Fruit fly (Drosophila melanogaster) whole organism, embryonic: ENCODE measurements around the gene CG7432.

Source experiments
- Asciz ChIP-seq: fragments of 200-800 bp; sonication (Bioruptor generic); optimal IDR thresholded peaks from 2 replicates; lab custom pipeline; 2017; ENCODE audit warnings: missing biosample characterization, mild to moderate bottlenecking, missing genetic modification characterization, missing genetic modification reagents
- CG10147 ChIP-seq: fragments of 200-800 bp; sonication (Bioruptor generic); optimal IDR thresholded peaks from 2 replicates; lab custom pipeline; 2019; ENCODE audit warnings: missing biosample characterization, mild to moderate bottlenecking, missing genetic modification characterization, moderate library complexity
- CG10267 ChIP-seq: fragments of 200-800 bp; sonication (Bioruptor generic); optimal IDR thresholded peaks from 2 replicates; lab custom pipeline; 2018; ENCODE audit warnings: missing biosample characterization, mild to moderate bottlenecking, missing genetic modification characterization, moderate library complexity
- CG10979 ChIP-seq: fragments of 200-800 bp; sonication (Bioruptor generic); optimal IDR thresholded peaks from 2 replicates; lab custom pipeline; 2018; ENCODE audit warnings: missing biosample characterization, mild to moderate bottlenecking, missing genetic modification characterization, moderate library complexity
- CG11456 ChIP-seq: fragments of 200-800 bp; sonication (Bioruptor generic); IDR thresholded peaks from 3 replicates; pipeline ENCODE4 v1.3.6; 2022; ENCODE audit warnings: missing biosample characterization, missing genetic modification characterization
- CG11504 ChIP-seq: fragments of 200-800 bp; sonication (Bioruptor generic); optimal IDR thresholded peaks from 3 replicates; lab custom pipeline; 2019; ENCODE audit warnings: missing biosample characterization, mild to moderate bottlenecking, missing genetic modification characterization, moderate library complexity
- CG12391 ChIP-seq: fragments of 200-800 bp; sonication (Bioruptor generic); optimal IDR thresholded peaks from 3 replicates; lab custom pipeline; 2018; ENCODE audit warnings: missing biosample characterization, mild to moderate bottlenecking, missing genetic modification characterization, moderate library complexity
- CG13775 ChIP-seq: fragments of 200-800 bp; sonication (Bioruptor generic); optimal IDR thresholded peaks from 3 replicates; lab custom pipeline; 2017; ENCODE audit warnings: missing biosample characterization, mild to moderate bottlenecking, missing genetic modification characterization
- CG14050 ChIP-seq: fragments of 200-800 bp; sonication (Bioruptor generic); IDR thresholded peaks from 3 replicates; pipeline ENCODE4 v1.3.6; 2022; ENCODE audit warnings: missing biosample characterization, missing genetic modification characterization
- CG15011 ChIP-seq: fragments of 200-800 bp; sonication (Bioruptor generic); optimal IDR thresholded peaks from 3 replicates; lab custom pipeline; 2018; ENCODE audit warnings: missing biosample characterization, mild to moderate bottlenecking, missing genetic modification characterization
- CG1603 ChIP-seq: fragments of 200-800 bp; sonication (Bioruptor generic); optimal IDR thresholded peaks from 2 replicates; lab custom pipeline; 2019; ENCODE audit warnings: missing biosample characterization, mild to moderate bottlenecking, missing genetic modification characterization, moderate library complexity
- CG17359 ChIP-seq: fragments of 200-800 bp; sonication (Bioruptor generic); optimal IDR thresholded peaks from 3 replicates; lab custom pipeline; 2018; ENCODE audit warnings: missing biosample characterization, mild to moderate bottlenecking, missing genetic modification characterization, moderate library complexity
- CG18764 ChIP-seq: fragments of 200-800 bp; sonication (Bioruptor generic); optimal IDR thresholded peaks from 3 replicates; lab custom pipeline; 2016; ENCODE audit warnings: missing biosample characterization, missing genetic modification characterization
- CG31441 ChIP-seq: fragments of 200-800 bp; sonication (Bioruptor generic); IDR thresholded peaks from 2 replicates; pipeline ENCODE4 v1.3.6; 2022; ENCODE audit warnings: missing biosample characterization, missing genetic modification characterization
- CG6254 ChIP-seq: fragments of 200-800 bp; sonication (Bioruptor generic); optimal IDR thresholded peaks from 3 replicates; lab custom pipeline; 2017; ENCODE audit warnings: mild to moderate bottlenecking, missing biosample characterization, missing genetic modification reagents, missing genetic modification characterization
- CG6272 ChIP-seq: fragments of 200-800 bp; sonication (Bioruptor generic); IDR thresholded peaks from 2 replicates; pipeline ENCODE4 v1.3.6; 2022; ENCODE audit warnings: missing biosample characterization, missing genetic modification characterization
- CG7839 ChIP-seq: fragments of 200-800 bp; sonication (Bioruptor generic); optimal IDR thresholded peaks from 3 replicates; lab custom pipeline; 2018; ENCODE audit warnings: missing biosample characterization, mild to moderate bottlenecking, missing genetic modification characterization, moderate library complexity
- CG8359 ChIP-seq: fragments of 200-800 bp; sonication (Bioruptor generic); optimal IDR thresholded peaks from 2 replicates; lab custom pipeline; 2017; ENCODE audit warnings: missing biosample characterization, mild to moderate bottlenecking, missing genetic modification characterization, borderline replicate concordance
- CoRest ChIP-seq: fragments of 200-800 bp; sonication (Bioruptor generic); optimal IDR thresholded peaks from 3 replicates; lab custom pipeline; 2018; ENCODE audit warnings: missing biosample characterization, mild to moderate bottlenecking, missing genetic modification characterization, moderate library complexity
- D19A ChIP-seq: fragments of 200-800 bp; optimal IDR thresholded peaks from 3 replicates; lab custom pipeline; 2019; ENCODE audit warnings: missing biosample characterization, mild to moderate bottlenecking, missing genetic modification characterization, moderate library complexity
- Dbx ChIP-seq: fragments of 200-800 bp; sonication (Bioruptor generic); IDR thresholded peaks from 3 replicates; pipeline ENCODE4 v1.3.6; 2022; ENCODE audit warnings: missing biosample characterization, missing genetic modification characterization
- Fer1 ChIP-seq: fragments of 200-800 bp; sonication (Bioruptor generic); optimal IDR thresholded peaks from 2 replicates; lab custom pipeline; 2017; ENCODE audit warnings: missing biosample characterization, mild to moderate bottlenecking, missing genetic modification characterization
- Fer2 ChIP-seq: fragments of 200-800 bp; sonication (Bioruptor generic); optimal IDR thresholded peaks from 2 replicates; lab custom pipeline; 2018; ENCODE audit warnings: missing biosample characterization, mild to moderate bottlenecking, missing genetic modification characterization, moderate library complexity
- Fer3 ChIP-seq: fragments of 200-800 bp; sonication (Bioruptor generic); optimal IDR thresholded peaks from 2 replicates; lab custom pipeline; 2018; ENCODE audit warnings: missing biosample characterization, mild to moderate bottlenecking, missing genetic modification characterization, moderate library complexity
- Hr3 ChIP-seq: fragments of 200-800 bp; sonication (Bioruptor generic); optimal IDR thresholded peaks from 3 replicates; lab custom pipeline; 2016; ENCODE audit warnings: missing biosample characterization, missing genetic modification characterization
- Med ChIP-seq: fragments of 200-800 bp; sonication (Bioruptor generic); peaks from one replicate; lab custom pipeline; 2016; ENCODE audit warnings: missing biosample characterization, missing genetic modification characterization, mild to moderate bottlenecking, inconsistent platforms, moderate library complexity
- NfI ChIP-seq: fragments of 200-800 bp; sonication (Bioruptor generic); optimal IDR thresholded peaks from 3 replicates; lab custom pipeline; 2018; ENCODE audit warnings: missing biosample characterization, mild to moderate bottlenecking, missing genetic modification characterization, moderate library complexity
- Sry-β ChIP-seq: fragments of 200-800 bp; sonication (Bioruptor generic); optimal IDR thresholded peaks from 2 replicates; lab custom pipeline; 2018; ENCODE audit warnings: missing biosample characterization, mild to moderate bottlenecking, missing genetic modification characterization, moderate library complexity
- Xrp1 ChIP-seq: fragments of 200-800 bp; sonication (Bioruptor generic); IDR thresholded peaks from 2 replicates; pipeline ENCODE4 v1.3.6; 2022; ENCODE audit warnings: missing biosample characterization, missing genetic modification characterization
- ac ChIP-seq: fragments of 200-800 bp; sonication (Bioruptor generic); optimal IDR thresholded peaks from 3 replicates; lab custom pipeline; 2017; ENCODE audit warnings: missing biosample characterization, mild to moderate bottlenecking, missing genetic modification characterization
- ato ChIP-seq: fragments of 200-800 bp; sonication (Bioruptor generic); IDR thresholded peaks from 2 replicates; pipeline ENCODE4 v1.3.6; 2022; ENCODE audit warnings: missing biosample characterization, missing genetic modification characterization; ENCODE audit not compliant: partially characterized antibody
- crol ChIP-seq: fragments of 200-800 bp; sonication (Bioruptor generic); IDR thresholded peaks from 2 replicates; pipeline ENCODE4 v1.3.6; 2022; ENCODE audit warnings: missing biosample characterization, missing genetic modification characterization
- dm ChIP-seq: fragments of 200-800 bp; sonication (Bioruptor generic); optimal IDR thresholded peaks from 3 replicates; lab custom pipeline; 2016; ENCODE audit warnings: missing biosample characterization, missing genetic modification characterization
- dpn ChIP-seq, 2 experiments: fragments of 200-800 bp; sonication (Bioruptor generic); optimal IDR thresholded peaks; 3 replicates each; lab custom pipeline; 2016; ENCODE audit warnings: missing biosample characterization in 2 of 2, missing genetic modification characterization in 2 of 2
- eyg ChIP-seq: fragments of 200-800 bp; sonication (Bioruptor generic); optimal IDR thresholded peaks from 3 replicates; lab custom pipeline; 2016; ENCODE audit warnings: missing biosample characterization, missing genetic modification characterization
- gsb ChIP-seq: fragments of 200-800 bp; sonication (Bioruptor generic); IDR thresholded peaks from 2 replicates; pipeline ENCODE4 v1.3.6; 2022; ENCODE audit warnings: missing biosample characterization, missing genetic modification characterization
- ind ChIP-seq: fragments of 200-800 bp; sonication (Bioruptor generic); optimal IDR thresholded peaks from 3 replicates; lab custom pipeline; 2016; ENCODE audit warnings: missing biosample characterization, missing genetic modification characterization
- lab ChIP-seq: fragments of 200-800 bp; sonication (Bioruptor generic); optimal IDR thresholded peaks from 3 replicates; lab custom pipeline; 2017; ENCODE audit warnings: missing biosample characterization, missing genetic modification characterization, mild to moderate bottlenecking, moderate library complexity, missing genetic modification reagents
- lmd ChIP-seq: fragments of 200-800 bp; sonication (Bioruptor generic); IDR thresholded peaks from 2 replicates; pipeline ENCODE4 v1.3.6; 2022; ENCODE audit warnings: missing biosample characterization, missing genetic modification characterization
- nmo ChIP-seq: fragments of 200-800 bp; sonication (Bioruptor generic); optimal IDR thresholded peaks from 2 replicates; lab custom pipeline; 2018; ENCODE audit warnings: missing biosample characterization, mild to moderate bottlenecking, missing genetic modification characterization, moderate library complexity
- nom ChIP-seq: fragments of 200-800 bp; sonication (Bioruptor generic); optimal IDR thresholded peaks from 2 replicates; lab custom pipeline; 2017; ENCODE audit warnings: missing biosample characterization, missing genetic modification characterization, mild to moderate bottlenecking, moderate library complexity, missing genetic modification reagents
- pnt ChIP-seq: fragments of 200-800 bp; sonication (Bioruptor generic); optimal IDR thresholded peaks from 3 replicates; lab custom pipeline; 2016; ENCODE audit warnings: missing biosample characterization, missing genetic modification characterization
- pros ChIP-seq: fragments of 200-800 bp; sonication (Bioruptor generic); optimal IDR thresholded peaks from 3 replicates; lab custom pipeline; 2019; ENCODE audit warnings: missing biosample characterization, mild to moderate bottlenecking, missing genetic modification characterization, moderate library complexity
- psq ChIP-seq: fragments of 200-800 bp; sonication (Bioruptor generic); optimal IDR thresholded peaks from 2 replicates; lab custom pipeline; 2017; ENCODE audit warnings: missing biosample characterization, missing genetic modification characterization
- sob ChIP-seq: fragments of 200-800 bp; sonication (Bioruptor generic); IDR thresholded peaks from 2 replicates; pipeline ENCODE4 v1.3.6; 2022; ENCODE audit warnings: missing biosample characterization, missing genetic modification characterization
- trh ChIP-seq: fragments of 200-800 bp; sonication (Bioruptor generic); optimal IDR thresholded peaks from 2 replicates; lab custom pipeline; 2016; ENCODE audit warnings: missing biosample characterization, missing genetic modification characterization
- zen2 ChIP-seq: fragments of 200-800 bp; sonication (Bioruptor generic); IDR thresholded peaks from 3 replicates; pipeline ENCODE4 v1.3.6; 2022; ENCODE audit warnings: missing biosample characterization, missing genetic modification characterization; ENCODE audit not compliant: partially characterized antibody
- zfh1 ChIP-seq: fragments of 200-800 bp; sonication (Bioruptor generic); IDR thresholded peaks from 3 replicates; pipeline ENCODE4 v1.3.6; 2022; ENCODE audit warnings: missing biosample characterization, missing genetic modification characterization

The CG7432 gene

dm6 chr3R:19627792-19628522 lies 36.9 kb upstream of the CG7432 start (continued):
- no peak for TF ChIP-seq dm
- TF ChIP-seq nom (GFP tag; lab: Kevin White, UChicago) = no peak
- TF ChIP-seq NfI (GFP tag; lab: Kevin White, UChicago) = peak; percentile 14
- peak; percentile 76 for TF ChIP-seq CG7839 (tag; lab: Kevin White, UChicago)
- peak; percentile 56 for TF ChIP-seq CG10267 (tag; lab: Kevin White, UChicago)
- TF ChIP-seq gsb (GFP tag; lab: Robert Waterston, UW) = 0 out of 2 replicates have a peak, but pooled peaks have one; percentile 8
- TF ChIP-seq CG18764 (GFP tag; lab: Kevin White, UChicago) = peak; percentile 15
- TF ChIP-seq zen2 (GFP tag; lab: Robert Waterston, UW) = no peak
- TF ChIP-seq nmo (GFP tag; lab: Kevin White, UChicago) = peak; percentile 84
- TF ChIP-seq Fer2 (tag; lab: Kevin White, UChicago) = no peak
- peak; percentile 58 for TF ChIP-seq CG10147
- 0 out of 3 replicates have a peak, but pooled peaks have one; percentile 39 for TF ChIP-seq CG11456 (GFP tag; lab: Robert Waterston, UW)
- TF ChIP-seq CG14050 = no peak
- no peak for TF ChIP-seq Sry-β
- TF ChIP-seq CG13775 = peak; percentile 29
- TF ChIP-seq ac (GFP tag; lab: Kevin White, UChicago) = no peak
- TF ChIP-seq CG10979 (tag; lab: Kevin White, UChicago) = peak; percentile 63
- peak; percentile 2 for TF ChIP-seq Fer3 (tag; lab: Kevin White, UChicago)
- no peak for TF ChIP-seq CG6272 (GFP tag; lab: Robert Waterston, UW)
- peak; percentile 52 for TF ChIP-seq Asciz (GFP tag; lab: Kevin White, UChicago)
- TF ChIP-seq Med (GFP tag; lab: Kevin White, UChicago) = peak; percentile 80
- TF ChIP-seq eyg (GFP tag; lab: Kevin White, UChicago) = no peak
- TF ChIP-seq CG12391 = peak; percentile 20
- TF ChIP-seq CG1603 = no peak
- TF ChIP-seq Hr3 (GFP tag; lab: Kevin White, UChicago) = peak; percentile 2
- no peak for TF ChIP-seq pnt (GFP tag; lab: Kevin White, UChicago)
- peak; percentile 70 for TF ChIP-seq lab
- no peak for TF ChIP-seq ato (GFP tag; lab: Robert Waterston, UW)
- peak; percentile 43 for TF ChIP-seq CoRest (tag; lab: Kevin White, UChicago)
- peak; percentile 61 for TF ChIP-seq Fer1 (GFP tag; lab: Kevin White, UChicago)
- peak; percentile 61 for TF ChIP-seq ind
- peak; percentile 52 for TF ChIP-seq CG17359 (tag; lab: Kevin White, UChicago)
- TF ChIP-seq Xrp1 (GFP tag; lab: Robert Waterston, UW) = peak; percentile 49; the same call in 1 of the 2 replicates
- TF ChIP-seq trh = peak; percentile 12
- peak; percentile 37 for TF ChIP-seq CG8359
- peak in 1 of 2 experiments; percentile 20 for TF ChIP-seq dpn (GFP tag; optimal IDR thresholded peaks at IDR 0.05; lab: Kevin White, UChicago)
- peak; percentile 75 for TF ChIP-seq pros (GFP tag; lab: Kevin White, UChicago)
- TF ChIP-seq CG11504 (tag; lab: Kevin White, UChicago) = peak; percentile 81
- TF ChIP-seq CG15011 (GFP tag; lab: Kevin White, UChicago) = peak; percentile 43
- TF ChIP-seq Dbx (GFP tag; lab: Robert Waterston, UW) = 0 out of 3 replicates have a peak, but pooled peaks have one; percentile 57
- peak; percentile 35; the same call in 1 of the 2 replicates for TF ChIP-seq sob (GFP tag; lab: Robert Waterston, UW)
- TF ChIP-seq D19A (tag; lab: Kevin White, UChicago) = peak; percentile 56
- TF ChIP-seq crol (GFP tag; lab: Robert Waterston, UW) = no peak
- TF ChIP-seq CG6254 = peak; percentile 64
- peak; percentile 63 for TF ChIP-seq CG31441 (GFP tag; lab: Robert Waterston, UW)
- no peak for TF ChIP-seq psq (GFP tag; lab: Kevin White, UChicago)
- TF ChIP-seq lmd = peak; percentile 35; the same call in 1 of the 2 replicates
- TF ChIP-seq zfh1 = 0 out of 3 replicates have a peak, but pooled peaks have one; percentile 4
